Fruit fly (Drosophila melanogaster): ENCODE results near the gene mtSSB.

The mtSSB gene

dm6 chr3R:16186791-16187681 is 18.0 kb downstream of the mtSSB start, which contains the start of gene sra:
Gene sra, plus strand, starts transcription at chr3R:16186999.
- TF ChIP-seq CG16779 (tag; optimal IDR thresholded peaks at IDR 0.05) (no peak), CG11294 (GFP tag; IDR thresholded peaks at IDR 0.05) (no peak), CG7368 (GFP tag; optimal IDR thresholded peaks at IDR 0.05) (no peak), CG3919 (GFP tag; optimal IDR thresholded peaks at IDR 0.05) (no peak), fkh (GFP tag; optimal IDR thresholded peaks at IDR 0.05) (no peak), CG1621 (tag; optimal IDR thresholded peaks at IDR 0.05) (peak; percentile 88), vri (GFP tag; optimal IDR thresholded peaks at IDR 0.05) (peak; percentile 57), CG15336 (GFP tag; IDR thresholded peaks at IDR 0.05) (no peak), Ets96B (tag; optimal IDR thresholded peaks at IDR 0.05) (no peak), CG6792 (GFP tag; optimal IDR thresholded peaks at IDR 0.05) (no peak), Eip78C (GFP tag) (no peak), fd85E (GFP tag; optimal IDR thresholded peaks at IDR 0.05) (no peak), cyc (GFP tag; optimal IDR thresholded peaks at IDR 0.05) (peak; percentile 11), CG6163 (GFP tag; IDR thresholded peaks at IDR 0.05) (0 out of 3 replicates have a peak, but pooled peaks have one; percentile 31), ss (GFP tag; optimal IDR thresholded peaks at IDR 0.05) (peak in 1 of 2 experiments; percentile 10), acj6 (GFP tag; optimal IDR thresholded peaks at IDR 0.05) (no peak), esn (GFP tag; optimal IDR thresholded peaks at IDR 0.05) (peak; percentile 45), Eip93F (GFP tag; optimal IDR thresholded peaks at IDR 0.05) (no peak), Sox14 (GFP tag; optimal IDR thresholded peaks at IDR 0.05) (peak; percentile 18), CG6854 (GFP tag; optimal IDR thresholded peaks at IDR 0.05) (peak; percentile 27), Eip75B (GFP tag; optimal IDR thresholded peaks at IDR 0.05) (peak; percentile 10), CG8119 (GFP tag; IDR thresholded peaks at IDR 0.05) (no peak), Sox15 (GFP tag; optimal IDR thresholded peaks at IDR 0.05) (no peak), topi (GFP tag; optimal IDR thresholded peaks at IDR 0.05) (no peak), dsx (GFP tag; optimal IDR thresholded peaks at IDR 0.05; ENCODE audit: poor library complexity, severe bottlenecking) (peak; percentile 32)

dm6 chr3R:16182269-16182875 is 22.7 kb downstream of the mtSSB start:
- TF ChIP-seq dac (GFP tag; optimal IDR thresholded peaks at IDR 0.05) (no peak), Eip78C (GFP tag) (peak; percentile 47), vri (GFP tag; optimal IDR thresholded peaks at IDR 0.05) (peak; percentile 38), ss (GFP tag; optimal IDR thresholded peaks at IDR 0.05) (peak in 1 of 2 experiments; percentile 75)

DNA sequence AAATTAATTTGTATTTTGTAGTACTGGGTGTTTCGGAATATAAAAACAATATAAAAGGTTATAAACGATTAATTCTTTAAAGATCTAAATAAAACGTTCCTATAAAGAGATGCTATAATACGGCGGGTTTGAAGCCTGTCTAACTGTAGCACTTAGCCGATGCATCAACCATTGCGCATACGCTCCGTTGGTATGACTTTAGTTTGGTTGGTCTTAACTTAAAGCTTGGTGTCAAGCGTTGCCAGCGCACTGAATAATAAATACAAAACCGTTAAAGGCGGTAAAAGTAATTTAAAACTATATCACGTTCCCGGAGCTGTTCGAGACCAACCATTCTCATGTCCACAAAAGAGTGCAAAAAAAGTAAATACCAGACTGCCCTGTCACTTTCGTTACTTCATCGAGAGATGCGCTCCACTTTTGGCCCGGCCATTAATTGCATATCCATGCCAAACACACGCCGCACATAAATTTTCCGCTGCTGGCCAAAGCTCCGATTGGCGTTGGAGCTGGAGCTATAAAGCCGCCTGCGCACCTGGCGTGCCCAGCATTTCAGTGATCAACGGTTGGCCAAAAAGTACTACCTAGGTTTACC is 24.5 kb downstream of the mtSSB start, which contains the start of gene CG8927:
Gene CG8927 (plus strand): TSS at position 545 of the 595 bp plus-strand sequence.
- TF ChIP-seq Eip78C (GFP tag) = peak; percentile 57
- no peak for TF ChIP-seq CG9139 (GFP tag; optimal IDR thresholded peaks at IDR 0.05)
- TF ChIP-seq Sox102F (GFP tag; optimal IDR thresholded peaks at IDR 0.05) = no peak
- TF ChIP-seq CG6808 (GFP tag; optimal IDR thresholded peaks at IDR 0.05) = no peak

DNA sequence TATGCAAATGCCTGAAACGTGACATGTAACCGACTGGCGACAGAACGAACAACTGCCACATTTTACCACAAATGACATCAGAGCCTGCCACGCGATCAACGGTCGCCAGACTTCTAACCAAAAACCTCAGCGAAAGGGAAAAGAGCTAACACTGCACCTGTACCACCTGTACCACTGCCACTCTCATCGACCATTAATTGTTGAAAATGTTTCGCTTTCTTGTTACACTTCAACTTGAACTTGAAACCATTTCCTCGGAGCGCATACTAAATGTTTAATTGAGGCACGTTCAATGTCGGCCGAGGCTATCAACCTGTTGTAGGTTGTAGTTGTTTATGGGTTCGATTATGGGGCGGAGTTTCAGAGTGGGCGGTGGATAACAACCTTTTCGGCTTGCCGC is 28.5 kb downstream of the mtSSB start:
- TF ChIP-seq Eip78C (GFP tag) = no peak

DNA sequence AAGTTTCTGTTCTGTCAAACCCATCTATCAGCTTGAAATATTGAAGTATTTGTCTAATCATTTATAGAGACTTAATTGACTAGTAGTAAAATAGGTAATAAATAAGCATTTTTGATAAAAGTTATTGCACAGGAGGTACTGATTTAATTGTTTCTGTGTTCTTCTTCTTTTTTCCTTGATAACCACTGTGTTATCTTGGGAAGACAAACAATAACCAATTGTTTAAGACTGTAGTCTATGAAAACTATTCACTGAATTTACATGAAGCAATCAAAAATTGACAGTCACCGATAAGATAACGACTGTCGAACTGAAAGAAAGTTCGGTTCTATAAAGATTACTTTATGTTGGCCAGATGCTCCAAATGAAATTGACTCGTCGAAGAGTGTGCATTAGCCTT is 31.6 kb downstream of the mtSSB start:
- TF ChIP-seq eg (GFP tag; IDR thresholded peaks at IDR 0.05) (no peak), CG31627 (GFP tag; optimal IDR thresholded peaks at IDR 0.05) (no peak)
